Fruit fly (Drosophila melanogaster): ENCODE measurements around the gene CG31789.

CG31789 gene

DNA sequence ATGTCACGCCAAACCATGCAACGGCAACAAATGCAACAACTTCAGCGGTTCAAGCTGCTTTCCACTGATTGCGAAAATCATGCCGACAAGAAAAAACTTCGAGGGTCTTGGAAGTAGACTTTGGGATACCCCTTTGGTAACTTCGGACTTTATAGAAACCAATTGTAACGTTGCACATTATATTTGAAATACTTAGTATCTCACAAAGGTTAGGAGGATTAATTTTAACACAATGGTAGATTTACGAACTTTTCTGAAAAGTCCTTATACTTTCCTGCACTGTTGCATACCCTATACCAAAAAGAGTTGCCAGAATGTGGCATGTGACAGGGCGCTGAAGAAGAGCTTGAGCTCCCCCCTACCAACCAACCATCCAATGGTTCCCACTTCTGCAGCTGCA lies 39.7 kb downstream of the CG31789 start:
- TF ChIP-seq CG6683 (GFP tag; optimal IDR thresholded peaks at IDR 0.05) (no peak), Drgx (GFP tag; IDR thresholded peaks at IDR 0.05) (peak; percentile 61), Med (GFP tag) (peak; percentile 32), lbe (GFP tag; optimal IDR thresholded peaks at IDR 0.05) (peak; percentile 2), sens (GFP tag) (peak; percentile 42), Mad (GFP tag; optimal IDR thresholded peaks at IDR 0.05) (no peak), Oli (tag; optimal IDR thresholded peaks at IDR 0.05) (no peak)

DNA sequence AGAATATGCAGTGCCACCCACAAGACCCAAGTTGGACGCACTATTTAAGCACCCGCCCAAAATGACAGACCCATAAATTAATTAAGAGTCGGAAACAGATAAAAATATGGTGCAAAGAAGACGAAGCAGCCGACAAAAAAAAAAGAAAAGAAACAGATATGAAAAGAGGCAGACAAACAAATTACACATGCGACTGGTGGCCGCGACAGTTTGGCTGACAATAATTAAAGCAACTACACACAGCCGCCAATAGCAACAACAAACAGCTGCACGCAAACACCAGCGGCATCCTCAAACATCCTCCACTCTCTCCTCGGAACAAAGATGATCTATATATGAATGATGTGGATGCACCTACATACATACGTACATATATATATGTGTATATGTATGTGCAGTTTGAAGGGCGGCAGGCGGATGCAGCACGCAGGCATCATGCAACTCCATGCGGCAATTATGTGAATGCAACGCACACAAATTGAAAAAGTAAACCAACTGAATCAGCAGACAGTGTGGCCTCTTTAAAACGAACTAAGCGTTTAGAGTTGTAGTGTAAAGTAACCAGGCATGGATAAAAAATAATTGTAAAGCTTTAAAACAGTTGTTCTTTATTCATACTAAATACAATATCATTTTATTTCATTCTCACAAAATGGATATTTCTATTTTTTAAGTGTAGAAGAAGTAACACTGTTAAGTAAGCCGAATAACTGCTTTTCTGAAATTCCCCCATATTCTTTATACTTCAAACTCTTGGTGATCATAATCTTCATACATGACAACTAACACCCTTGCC lies 42.3 kb downstream of the CG31789 start:
- TF ChIP-seq CG8290 (GFP tag; optimal IDR thresholded peaks at IDR 0.05) (peak; percentile 4), CG8290 (tag; optimal IDR thresholded peaks at IDR 0.05) (no peak), CG2875 (GFP tag; optimal IDR thresholded peaks at IDR 0.05) (peak; percentile 37), HLH54F (GFP tag; optimal IDR thresholded peaks at IDR 0.05) (no peak), sens (GFP tag) (peak; percentile 93), CG31224 (GFP tag; IDR thresholded peaks at IDR 0.05) (no peak), sr (GFP tag; IDR thresholded peaks at IDR 0.05) (no peak), Lim3 (GFP tag; IDR thresholded peaks at IDR 0.05) (no peak), CG31441 (GFP tag; IDR thresholded peaks at IDR 0.05) (no peak), gcm (GFP tag; optimal IDR thresholded peaks at IDR 0.05) (peak; percentile 50), mld (GFP tag; IDR thresholded peaks at IDR 0.05; ENCODE audit: partially characterized antibody) (no peak), Deaf1 (tag; optimal IDR thresholded peaks at IDR 0.05) (no peak), p53 (GFP tag; optimal IDR thresholded peaks at IDR 0.05) (no peak), CG1529 (GFP tag; optimal IDR thresholded peaks at IDR 0.05) (peak; percentile 27), CG9932 (GFP tag; IDR thresholded peaks at IDR 0.05) (no peak), CG18476 (GFP tag; optimal IDR thresholded peaks at IDR 0.05) (no peak), CG15011 (GFP tag; optimal IDR thresholded peaks at IDR 0.05) (no peak), tll (GFP tag; optimal IDR thresholded peaks at IDR 0.05) (no peak), repo (GFP tag; optimal IDR thresholded peaks at IDR 0.05) (no peak), CG2129 (GFP tag; IDR thresholded peaks at IDR 0.05; ENCODE audit: partially characterized antibody) (no peak), CG17328 (GFP tag; IDR thresholded peaks at IDR 0.05) (peak; percentile 50), Poxn (GFP tag; IDR thresholded peaks at IDR 0.05) (no peak), CoRest (tag; optimal IDR thresholded peaks at IDR 0.05) (peak; percentile 43), sisA (GFP tag; IDR thresholded peaks at IDR 0.05) (peak; percentile 52), trem (tag; optimal IDR thresholded peaks at IDR 0.05) (no peak), wek (GFP tag; optimal IDR thresholded peaks at IDR 0.05) (no peak), CG7357 (GFP tag; IDR thresholded peaks at IDR 0.05) (no peak), CG7745 (tag; optimal IDR thresholded peaks at IDR 0.05) (peak; percentile 94), CG2889 (GFP tag; IDR thresholded peaks at IDR 0.05) (no peak), pita (GFP tag; optimal IDR thresholded peaks at IDR 0.05) (no peak), B-H1 (GFP tag; IDR thresholded peaks at IDR 0.05) (no peak), CG11398 (GFP tag; optimal IDR thresholded peaks at IDR 0.05) (no peak), odd (GFP tag; optimal IDR thresholded peaks at IDR 0.05) (no peak), ranshi (GFP tag; IDR thresholded peaks at IDR 0.05) (0 out of 2 replicates have a peak, but pooled peaks have one; percentile 19), CG2678 (tag; optimal IDR thresholded peaks at IDR 0.05) (peak; percentile 13), CG17912 (GFP tag; optimal IDR thresholded peaks at IDR 0.05) (no peak), lmd (GFP tag; IDR thresholded peaks at IDR 0.05) (0 out of 2 replicates have a peak, but pooled peaks have one; percentile 31), otp (GFP tag; IDR thresholded peaks at IDR 0.05) (0 out of 3 replicates have a peak, but pooled peaks have one; percentile 5), Hr78 (GFP tag; optimal IDR thresholded peaks at IDR 0.05) (peak in 1 of 2 experiments; percentile 52), hth (optimal IDR thresholded peaks at IDR 0.05) (no peak), CG3838 (GFP tag; optimal IDR thresholded peaks at IDR 0.05) (no peak), CG11696 (GFP tag; IDR thresholded peaks at IDR 0.05) (no peak), H15 (GFP tag; IDR thresholded peaks at IDR 0.05) (no peak)
